Worm (Caenorhabditis elegans): Measurements from ENCODE around the gene best-3.

DNA sequence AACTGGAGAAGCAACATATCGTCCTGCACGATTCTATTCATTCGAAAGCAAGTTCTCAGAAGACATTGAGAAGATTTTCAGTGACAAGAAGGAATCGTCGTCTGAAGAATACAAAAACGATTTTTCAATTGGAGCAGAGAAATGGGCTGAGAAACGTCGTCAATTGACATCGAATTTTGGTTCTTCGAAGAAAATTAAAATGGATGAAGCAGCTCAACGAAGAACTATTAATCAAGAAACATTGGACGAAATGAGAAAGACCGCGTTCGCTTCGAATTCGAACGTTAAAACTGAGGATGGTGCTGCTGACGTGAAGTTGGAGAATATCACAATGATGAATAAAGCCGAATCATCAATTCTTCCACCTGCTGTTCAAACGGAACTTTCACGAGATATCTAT is 33.3 kb downstream of the best-3 start, which contains the start of gene rpt-4:
- no peak for TF ChIP-seq nhr-12 (tag; optimal IDR thresholded peaks at IDR 0.05)
- TF ChIP-seq lin-13 (tag; optimal IDR thresholded peaks at IDR 0.05) = no peak
- TF ChIP-seq lsy-2 (tag; optimal IDR thresholded peaks at IDR 0.05) = no peak
- no peak for TF ChIP-seq elt-3 (tag; optimal IDR thresholded peaks at IDR 0.05)
- TF ChIP-seq snpc-4 (tag; optimal IDR thresholded peaks at IDR 0.05) = no peak
- TF ChIP-seq tbx-8 (GFP tag; optimal IDR thresholded peaks at IDR 0.05) = no peak
